Fruit fly (Drosophila melanogaster) whole organism, embryonic: ENCODE data around the gene CG34303.

ENCODE experiments used
- Abd-B ChIP-seq: fragments of 200-800 bp; sonication (Bioruptor generic); optimal IDR thresholded peaks from 2 replicates; lab custom pipeline; 2018; ENCODE audit warnings: missing biosample characterization, mild to moderate bottlenecking, missing genetic modification characterization, moderate library complexity
- CG12219 ChIP-seq: fragments of 200-800 bp; sonication (Bioruptor generic); optimal IDR thresholded peaks from 3 replicates; lab custom pipeline; 2018; ENCODE audit warnings: missing biosample characterization, mild to moderate bottlenecking, missing genetic modification characterization
- CG12299 ChIP-seq: fragments of 200-800 bp; sonication (Bioruptor generic); optimal IDR thresholded peaks from 2 replicates; lab custom pipeline; 2018; ENCODE audit warnings: missing biosample characterization, mild to moderate bottlenecking, missing genetic modification characterization
- CG1233 ChIP-seq: fragments of 200-800 bp; sonication (Bioruptor generic); optimal IDR thresholded peaks from 4 replicates; lab custom pipeline; 2018; ENCODE audit warnings: missing biosample characterization, mild to moderate bottlenecking, missing genetic modification characterization
- CG12391 ChIP-seq: fragments of 200-800 bp; sonication (Bioruptor generic); optimal IDR thresholded peaks from 3 replicates; lab custom pipeline; 2018; ENCODE audit warnings: missing biosample characterization, mild to moderate bottlenecking, missing genetic modification characterization, moderate library complexity
- CG15479 ChIP-seq: fragments of 200-800 bp; sonication (Bioruptor generic); optimal IDR thresholded peaks from 3 replicates; lab custom pipeline; 2019; ENCODE audit warnings: missing biosample characterization, mild to moderate bottlenecking, missing genetic modification characterization, moderate library complexity
- CG15514 ChIP-seq: fragments of 200-800 bp; sonication (Bioruptor generic); optimal IDR thresholded peaks from 3 replicates; lab custom pipeline; 2017; ENCODE audit warnings: missing biosample characterization, missing genetic modification characterization, mild to moderate bottlenecking, moderate library complexity, missing genetic modification reagents
- CG16813 ChIP-seq: fragments of 200-800 bp; sonication (Bioruptor generic); IDR thresholded peaks from 3 replicates; pipeline ENCODE4 v1.3.6; 2022; ENCODE audit warnings: missing biosample characterization, missing genetic modification characterization; ENCODE audit not compliant: partially characterized antibody
- CG16815 ChIP-seq: fragments of 200-800 bp; sonication (Bioruptor generic); optimal IDR thresholded peaks from 3 replicates; lab custom pipeline; 2017; ENCODE audit warnings: missing biosample characterization, mild to moderate bottlenecking, missing genetic modification characterization
- CG1832 ChIP-seq: fragments of 200-800 bp; sonication (Bioruptor generic); optimal IDR thresholded peaks from 2 replicates; lab custom pipeline; 2017; ENCODE audit warnings: missing biosample characterization, mild to moderate bottlenecking, missing genetic modification characterization, inconsistent platforms
- CG30020 ChIP-seq: fragments of 200-800 bp; optimal IDR thresholded peaks from 2 replicates; lab custom pipeline; 2019; ENCODE audit warnings: missing biosample characterization, mild to moderate bottlenecking, missing genetic modification characterization, moderate library complexity
- CG31388 ChIP-seq: fragments of 200-800 bp; sonication (Bioruptor generic); optimal IDR thresholded peaks from 2 replicates; lab custom pipeline; 2016; ENCODE audit warnings: missing biosample characterization, missing genetic modification characterization
- CG32532 ChIP-seq: fragments of 200-800 bp; sonication (Bioruptor generic); IDR thresholded peaks from 2 replicates; pipeline ENCODE4 v1.3.6; 2022; ENCODE audit warnings: missing biosample characterization, missing genetic modification characterization
- CG4360 ChIP-seq: fragments of 200-800 bp; sonication (Bioruptor generic); IDR thresholded peaks from 2 replicates; pipeline ENCODE4 v1.3.6; 2022; ENCODE audit warnings: missing biosample characterization, missing genetic modification characterization
- CG5245 ChIP-seq: fragments of 200-800 bp; sonication (Bioruptor generic); optimal IDR thresholded peaks from 3 replicates; lab custom pipeline; 2016; ENCODE audit warnings: missing biosample characterization, missing genetic modification characterization
- CG6791 ChIP-seq: fragments of 200-800 bp; sonication (Bioruptor generic); IDR thresholded peaks from 3 replicates; pipeline ENCODE4 v1.3.6; 2022; ENCODE audit warnings: missing biosample characterization, missing genetic modification characterization; ENCODE audit not compliant: partially characterized antibody
- CG7963 ChIP-seq: fragments of 200-800 bp; sonication (Bioruptor generic); IDR thresholded peaks from 3 replicates; pipeline ENCODE4 v1.3.6; 2022; ENCODE audit warnings: missing biosample characterization, missing genetic modification characterization; ENCODE audit not compliant: partially characterized antibody
- CG9437 ChIP-seq: fragments of 200-800 bp; sonication (Bioruptor generic); optimal IDR thresholded peaks from 2 replicates; lab custom pipeline; 2018; ENCODE audit warnings: missing biosample characterization, mild to moderate bottlenecking, missing genetic modification characterization
- Deaf1 ChIP-seq: fragments of 200-800 bp; optimal IDR thresholded peaks from 3 replicates; lab custom pipeline; 2019; ENCODE audit warnings: missing biosample characterization, mild to moderate bottlenecking, missing genetic modification characterization, moderate library complexity
- E2f1 ChIP-seq: fragments of 200-800 bp; sonication (Bioruptor generic); IDR thresholded peaks from 2 replicates; pipeline ENCODE4 v1.3.6; 2022; ENCODE audit warnings: missing biosample characterization, missing genetic modification characterization
- Gsc ChIP-seq: fragments of 200-800 bp; sonication (Bioruptor generic); IDR thresholded peaks from 2 replicates; pipeline ENCODE4 v1.3.6; 2022; ENCODE audit warnings: missing biosample characterization, missing genetic modification characterization
- HHEX ChIP-seq: fragments of 200-800 bp; sonication (Bioruptor generic); optimal IDR thresholded peaks from 3 replicates; lab custom pipeline; 2017; ENCODE audit warnings: missing biosample characterization, mild to moderate bottlenecking, missing genetic modification characterization, missing genetic modification reagents
- Hey ChIP-seq: fragments of 200-800 bp; sonication (Bioruptor generic); optimal IDR thresholded peaks from 3 replicates; lab custom pipeline; 2018; ENCODE audit warnings: missing biosample characterization, mild to moderate bottlenecking, missing genetic modification characterization
- Hr3 ChIP-seq: fragments of 200-800 bp; sonication (Bioruptor generic); optimal IDR thresholded peaks from 3 replicates; lab custom pipeline; 2016; ENCODE audit warnings: missing biosample characterization, missing genetic modification characterization
- Lhr ChIP-seq: fragments of 200-800 bp; sonication (Bioruptor generic); optimal IDR thresholded peaks from 3 replicates; lab custom pipeline; 2017; ENCODE audit warnings: mild to moderate bottlenecking, missing biosample characterization, missing genetic modification reagents, missing genetic modification characterization
- Lpt ChIP-seq: fragments of >200 bp; optimal IDR thresholded peaks from 2 replicates; lab custom pipeline; 2018; ENCODE audit warnings: missing biosample characterization, missing genetic modification characterization
- MESR4 ChIP-seq: fragments of 200-800 bp; sonication (Bioruptor generic); optimal IDR thresholded peaks from 2 replicates; lab custom pipeline; 2018; ENCODE audit warnings: missing biosample characterization, mild to moderate bottlenecking, missing genetic modification characterization, moderate library complexity
- MTF-1 ChIP-seq: fragments of 200-800 bp; sonication (Bioruptor generic); optimal IDR thresholded peaks from 2 replicates; lab custom pipeline; 2018; ENCODE audit warnings: missing biosample characterization, mild to moderate bottlenecking, missing genetic modification characterization, borderline replicate concordance
- Meics ChIP-seq: fragments of 200-800 bp; sonication (Bioruptor generic); optimal IDR thresholded peaks from 2 replicates; lab custom pipeline; 2017; ENCODE audit warnings: missing biosample characterization, mild to moderate bottlenecking, missing genetic modification characterization
- Nf-YA ChIP-seq: fragments of 200-800 bp; sonication (Bioruptor generic); IDR thresholded peaks from 2 replicates; pipeline ENCODE4 v1.3.6; 2022; ENCODE audit warnings: missing biosample characterization, missing genetic modification characterization
- Poxn ChIP-seq: fragments of 200-800 bp; sonication (Bioruptor generic); IDR thresholded peaks from 2 replicates; pipeline ENCODE4 v1.3.6; 2022; ENCODE audit warnings: missing biosample characterization, missing genetic modification characterization
- Sox102F ChIP-seq: fragments of 200-800 bp; sonication (Bioruptor generic); optimal IDR thresholded peaks from 2 replicates; lab custom pipeline; 2018; ENCODE audit warnings: missing biosample characterization, mild to moderate bottlenecking, missing genetic modification characterization, moderate library complexity
- Xbp1 ChIP-seq: fragments of 200-800 bp; sonication (Bioruptor generic); optimal IDR thresholded peaks from 3 replicates; lab custom pipeline; 2016; ENCODE audit warnings: missing biosample characterization, mild to moderate bottlenecking, missing genetic modification characterization
- ac ChIP-seq: fragments of 200-800 bp; sonication (Bioruptor generic); optimal IDR thresholded peaks from 3 replicates; lab custom pipeline; 2017; ENCODE audit warnings: missing biosample characterization, mild to moderate bottlenecking, missing genetic modification characterization
- amos ChIP-seq: fragments of 200-800 bp; sonication (Bioruptor generic); IDR thresholded peaks from 2 replicates; pipeline ENCODE4 v1.3.6; 2022; ENCODE audit warnings: missing biosample characterization, missing genetic modification characterization; ENCODE audit not compliant: partially characterized antibody
- bbx ChIP-seq: fragments of 200-800 bp; sonication (Bioruptor generic); IDR thresholded peaks from 2 replicates; pipeline ENCODE4 v1.3.6; 2022; ENCODE audit warnings: missing biosample characterization, missing genetic modification characterization; ENCODE audit not compliant: partially characterized antibody
- bigmax ChIP-seq: fragments of 200-800 bp; sonication (Bioruptor generic); optimal IDR thresholded peaks from 2 replicates; lab custom pipeline; 2018; ENCODE audit warnings: missing biosample characterization, mild to moderate bottlenecking, missing genetic modification characterization
- chif ChIP-seq, 2 experiments: fragments of 200-800 bp; sonication (Bioruptor generic); optimal IDR thresholded peaks; 3 replicates each; lab custom pipeline; 2016; ENCODE audit warnings: missing biosample characterization in 2 of 2, missing genetic modification characterization in 2 of 2
- dimm ChIP-seq: fragments of 200-800 bp; sonication (Bioruptor generic); IDR thresholded peaks from 2 replicates; pipeline ENCODE4 v1.3.6; 2022; ENCODE audit warnings: missing biosample characterization, missing genetic modification characterization
- dm ChIP-seq: fragments of 200-800 bp; sonication (Bioruptor generic); optimal IDR thresholded peaks from 3 replicates; lab custom pipeline; 2016; ENCODE audit warnings: missing biosample characterization, missing genetic modification characterization
- fd64A ChIP-seq: fragments of 200-800 bp; sonication (Bioruptor generic); optimal IDR thresholded peaks from 3 replicates; lab custom pipeline; 2018; ENCODE audit warnings: missing biosample characterization, mild to moderate bottlenecking, missing genetic modification characterization
- nmo ChIP-seq: fragments of 200-800 bp; sonication (Bioruptor generic); optimal IDR thresholded peaks from 2 replicates; lab custom pipeline; 2018; ENCODE audit warnings: missing biosample characterization, mild to moderate bottlenecking, missing genetic modification characterization, moderate library complexity
- odd ChIP-seq: fragments of 200-800 bp; sonication (Bioruptor generic); optimal IDR thresholded peaks from 2 replicates; lab custom pipeline; 2017; ENCODE audit warnings: missing biosample characterization, mild to moderate bottlenecking, missing genetic modification characterization
- pum ChIP-seq: fragments of 200-800 bp; sonication (Bioruptor generic); optimal IDR thresholded peaks from 2 replicates; lab custom pipeline; 2016; ENCODE audit warnings: missing biosample characterization, missing genetic modification characterization
- shn ChIP-seq: fragments of 200-800 bp; sonication (Bioruptor generic); optimal IDR thresholded peaks from 3 replicates; lab custom pipeline; 2016; ENCODE audit warnings: missing biosample characterization, missing genetic modification characterization
- sob ChIP-seq: fragments of 200-800 bp; sonication (Bioruptor generic); IDR thresholded peaks from 2 replicates; pipeline ENCODE4 v1.3.6; 2022; ENCODE audit warnings: missing biosample characterization, missing genetic modification characterization
- sug ChIP-seq: fragments of 200-800 bp; optimal IDR thresholded peaks from 2 replicates; lab custom pipeline; 2019; ENCODE audit warnings: missing biosample characterization, mild to moderate bottlenecking, missing genetic modification characterization, moderate library complexity
- tio ChIP-seq: fragments of 200-800 bp; sonication (Bioruptor generic); optimal IDR thresholded peaks from 2 replicates; lab custom pipeline; 2017; ENCODE audit warnings: missing biosample characterization, missing genetic modification characterization, inconsistent platforms

The CG34303 gene

DNA sequence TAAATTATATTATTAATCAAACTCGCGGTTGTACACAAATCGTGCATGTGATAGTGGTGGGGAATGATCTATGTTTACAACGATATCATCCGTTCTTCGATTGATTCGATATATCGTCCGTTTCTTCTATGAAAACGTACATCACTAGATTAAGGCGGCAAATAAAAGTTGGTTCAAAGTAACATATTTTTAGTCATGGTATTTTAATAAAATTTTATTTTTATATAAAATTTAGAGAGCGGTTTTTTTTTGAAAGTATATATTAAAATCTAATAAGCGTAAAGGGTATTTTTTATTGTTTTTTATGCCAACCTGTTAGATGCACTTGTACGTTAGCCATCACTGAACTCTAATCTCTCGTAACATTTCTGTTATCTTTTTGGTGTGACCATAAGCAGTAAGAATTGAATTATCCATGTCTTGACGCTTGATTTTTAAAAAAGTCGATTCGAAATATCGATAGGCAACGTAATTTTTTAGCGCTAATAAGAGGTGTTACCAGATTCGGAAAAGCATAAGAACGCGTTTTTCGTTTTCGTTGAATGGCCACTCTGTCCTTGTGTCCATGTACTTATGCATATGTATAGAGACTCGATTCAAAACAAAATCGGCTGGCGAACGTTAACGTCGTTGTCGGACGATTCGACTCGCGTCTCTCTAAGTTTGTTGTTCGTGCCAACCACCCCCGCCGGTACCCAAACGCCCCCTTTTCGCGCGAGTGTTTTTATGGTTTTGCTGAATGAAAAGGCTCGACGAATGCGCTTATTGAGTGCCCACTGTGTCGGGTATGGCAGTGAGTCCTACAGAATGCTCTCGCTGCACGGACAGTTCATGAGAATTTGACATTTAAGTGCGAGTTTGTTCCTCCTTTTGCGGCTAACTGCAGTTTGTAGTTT is 7.3 kb downstream of the CG34303 start, which contains the start of the genes TAF1B and Invadolysin (continued):
- TF ChIP-seq CG12219 (GFP tag; lab: Kevin White, UChicago) = no peak
- no peak for TF ChIP-seq odd (GFP tag; lab: Kevin White, UChicago)
- TF ChIP-seq CG12391 (tag; lab: Kevin White, UChicago) = peak; percentile 81
- peak; percentile 24 for TF ChIP-seq Meics
- TF ChIP-seq ac (GFP tag; lab: Kevin White, UChicago) = no peak
- TF ChIP-seq Hr3 = peak; percentile 51
- TF ChIP-seq sob (GFP tag; lab: Robert Waterston, UW) = peak; percentile 53; the same call in 1 of the 2 replicates
- TF ChIP-seq CG1233 = no peak
- TF ChIP-seq Lhr = peak; percentile 87
- peak; percentile 39 for TF ChIP-seq tio (GFP tag; lab: Kevin White, UChicago)
- TF ChIP-seq Gsc (GFP tag; lab: Robert Waterston, UW) = no peak
- no peak for TF ChIP-seq bigmax
- TF ChIP-seq CG16815 (GFP tag; lab: Kevin White, UChicago) = no peak
- TF ChIP-seq Nf-YA (GFP tag; lab: Robert Waterston, UW) = no peak
- TF ChIP-seq CG31388 (GFP tag; lab: Kevin White, UChicago) = no peak
- TF ChIP-seq CG32532 (GFP tag; lab: Robert Waterston, UW) = peak; percentile 54
- peak; percentile 15 for TF ChIP-seq fd64A (GFP tag; lab: Kevin White, UChicago)
- peak; percentile 93 for TF ChIP-seq CG6791 (GFP tag; lab: Robert Waterston, UW)
- TF ChIP-seq Xbp1 (GFP tag; lab: Kevin White, UChicago) = peak; percentile 63
- TF ChIP-seq nmo (GFP tag; lab: Kevin White, UChicago) = peak; percentile 69
- no peak for TF ChIP-seq MTF-1 (GFP tag; lab: Kevin White, UChicago)
- TF ChIP-seq dm = peak; percentile 15
- no peak for TF ChIP-seq Abd-B (GFP tag; lab: Kevin White, UChicago)
- TF ChIP-seq amos (GFP tag; lab: Robert Waterston, UW) = peak; percentile 95
- TF ChIP-seq bbx (GFP tag; lab: Robert Waterston, UW) = peak; percentile 91
- TF ChIP-seq CG1832 (GFP tag; lab: Kevin White, UChicago) = no peak
- TF ChIP-seq Deaf1 (tag; lab: Kevin White, UChicago) = peak; percentile 94
- TF ChIP-seq CG12299 (tag; lab: Kevin White, UChicago) = no peak
- TF ChIP-seq CG16813 (GFP tag; lab: Robert Waterston, UW) = peak; percentile 91
- TF ChIP-seq CG5245 (GFP tag; lab: Kevin White, UChicago) = peak; percentile 31
- peak; percentile 28 for TF ChIP-seq CG9437
- peak; percentile 65 for TF ChIP-seq CG15514 (GFP tag; lab: Kevin White, UChicago)
- TF ChIP-seq Poxn = no peak
- no peak for TF ChIP-seq Hey
- TF ChIP-seq MESR4 = peak; percentile 79
- peak; percentile 42 for TF ChIP-seq pum
- TF ChIP-seq CG30020 (tag; lab: Kevin White, UChicago) = peak; percentile 49
- TF ChIP-seq Lpt (GFP tag; lab: Kevin White, UChicago) = no peak
- TF ChIP-seq CG15479 (GFP tag; lab: Kevin White, UChicago) = no peak
- TF ChIP-seq E2f1 = no peak
- peak; percentile 88 for TF ChIP-seq CG7963 (GFP tag; lab: Robert Waterston, UW)
- no peak for TF ChIP-seq shn (GFP tag; lab: Kevin White, UChicago)
- no peak for TF ChIP-seq HHEX (GFP tag; lab: Kevin White, UChicago)
- TF ChIP-seq dimm (GFP tag; lab: Robert Waterston, UW) = no peak
- no peak for TF ChIP-seq CG4360
- peak; percentile 60 for TF ChIP-seq Sox102F (GFP tag; lab: Kevin White, UChicago)
- peak in 1 of 2 experiments; percentile 45 for TF ChIP-seq chif (GFP tag; optimal IDR thresholded peaks at IDR 0.05; lab: Kevin White, UChicago)
- TF ChIP-seq sug = peak; percentile 48
